Fruit fly (Drosophila melanogaster): ENCODE results near the gene CG42780.

The CG42780 gene

DNA sequence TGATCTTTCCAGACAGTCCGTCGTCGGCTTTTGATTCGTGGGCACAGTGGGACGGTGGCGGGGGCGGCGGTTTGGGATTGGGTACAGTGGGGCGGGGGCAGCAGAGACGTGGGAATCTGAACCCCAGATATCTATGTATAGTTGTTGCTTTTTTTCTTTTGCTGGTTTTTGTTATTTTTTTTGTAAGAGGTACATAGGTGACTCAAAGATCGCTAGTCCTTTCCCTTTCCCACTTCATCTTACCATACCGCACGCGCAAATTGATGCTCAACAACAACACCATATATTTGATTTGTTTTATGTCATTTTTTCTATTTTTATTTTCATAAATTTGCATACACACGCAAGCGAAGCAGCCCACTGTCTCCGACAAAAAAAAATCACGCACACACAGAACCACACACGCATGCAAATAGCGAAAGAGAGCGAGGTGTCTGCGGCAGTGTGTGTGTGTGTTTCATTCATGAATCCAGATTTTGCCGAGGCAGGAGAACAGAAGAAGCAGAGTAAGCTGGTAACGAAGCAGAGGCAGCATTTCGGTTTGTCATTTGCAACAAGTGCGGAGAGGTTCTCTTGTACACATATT lies 26.1 kb downstream of the CG42780 start (continued):
- TF ChIP-seq CG12391 (tag; optimal IDR thresholded peaks at IDR 0.05) (peak; percentile 33), CG2120 (GFP tag; optimal IDR thresholded peaks at IDR 0.05) (peak; percentile 37), CG15479 (GFP tag; optimal IDR thresholded peaks at IDR 0.05) (peak; percentile 56), vnd (GFP tag; IDR thresholded peaks at IDR 0.05; ENCODE audit: partially characterized antibody) (no peak), CG6765 (GFP tag; optimal IDR thresholded peaks at IDR 0.05) (no peak), Sry-β (GFP tag; optimal IDR thresholded peaks at IDR 0.05) (no peak), caup (GFP tag; optimal IDR thresholded peaks at IDR 0.05; ENCODE audit: severe bottlenecking) (no peak), TFAM (GFP tag; optimal IDR thresholded peaks at IDR 0.05) (no peak), H2.0 (GFP tag; IDR thresholded peaks at IDR 0.05) (peak; percentile 9; the same call in 1 of the 2 replicates), CG11696 (GFP tag; IDR thresholded peaks at IDR 0.05) (no peak), peb (GFP tag; IDR thresholded peaks at IDR 0.05) (no peak; the same call in 1 of the 2 replicates), zen (tag; optimal IDR thresholded peaks at IDR 0.05) (peak; percentile 13), cwo (GFP tag; optimal IDR thresholded peaks at IDR 0.05) (peak; percentile 36), gcm2 (GFP tag; optimal IDR thresholded peaks at IDR 0.05) (no peak), luna (GFP tag; optimal IDR thresholded peaks at IDR 0.05) (no peak), CG31388 (GFP tag; optimal IDR thresholded peaks at IDR 0.05) (no peak), pan (optimal IDR thresholded peaks at IDR 0.05) (no peak), pan (GFP tag; optimal IDR thresholded peaks at IDR 0.05 in 1 of 2, IDR thresholded peaks at IDR 0.05 in 1 of 2) (no peak), CG17612 (GFP tag; IDR thresholded peaks at IDR 0.05) (no peak), CG4854 (GFP tag; optimal IDR thresholded peaks at IDR 0.05) (no peak), knrl (GFP tag; IDR thresholded peaks at IDR 0.05; ENCODE audit: partially characterized antibody) (no peak), E2f2 (GFP tag; IDR thresholded peaks at IDR 0.05) (0 out of 2 replicates have a peak, but pooled peaks have one; percentile 24), tup (GFP tag; optimal IDR thresholded peaks at IDR 0.05) (no peak), CG10565 (GFP tag; optimal IDR thresholded peaks at IDR 0.05) (no peak), CG31441 (GFP tag; IDR thresholded peaks at IDR 0.05) (peak; percentile 62), wor (GFP tag; IDR thresholded peaks at IDR 0.05) (peak; percentile 23), CG14710 (tag; optimal IDR thresholded peaks at IDR 0.05) (peak; percentile 29), CG3995 (GFP tag; optimal IDR thresholded peaks at IDR 0.05) (no peak), CG15073 (GFP tag; optimal IDR thresholded peaks at IDR 0.05) (peak; percentile 10), sens (GFP tag) (peak; percentile 86), CG16779 (GFP tag; IDR thresholded peaks at IDR 0.05) (no peak), CG5180 (GFP tag; optimal IDR thresholded peaks at IDR 0.05) (no peak), CG6689 (GFP tag; IDR thresholded peaks at IDR 0.05) (peak; percentile 63; the same call in 1 of the 2 replicates), Dp (GFP tag; optimal IDR thresholded peaks at IDR 0.05) (no peak), ro (GFP tag; IDR thresholded peaks at IDR 0.05) (no peak), Med (GFP tag) (peak; percentile 91), CG15011 (GFP tag; optimal IDR thresholded peaks at IDR 0.05) (peak; percentile 11), Ssrp (tag; optimal IDR thresholded peaks at IDR 0.05) (peak; percentile 73), sim (GFP tag; IDR thresholded peaks at IDR 0.05) (no peak), CrebB (tag; optimal IDR thresholded peaks at IDR 0.05) (no peak), NC2α (GFP tag; optimal IDR thresholded peaks at IDR 0.05) (no peak), Gsc (GFP tag; IDR thresholded peaks at IDR 0.05) (0 out of 2 replicates have a peak, but pooled peaks have one; percentile 16), Elba2 (GFP tag; optimal IDR thresholded peaks at IDR 0.05) (no peak), gro (GFP tag; optimal IDR thresholded peaks at IDR 0.05) (no peak), Eip74EF (GFP tag; optimal IDR thresholded peaks at IDR 0.05) (peak in 1 of 2 experiments; percentile 20), CG2202 (tag; optimal IDR thresholded peaks at IDR 0.05) (peak; percentile 44), CG10462 (GFP tag; optimal IDR thresholded peaks at IDR 0.05) (no peak), CG7963 (GFP tag; IDR thresholded peaks at IDR 0.05; ENCODE audit: partially characterized antibody) (no peak), CG4617 (GFP tag; optimal IDR thresholded peaks at IDR 0.05; ENCODE audit: borderline replicate concordance) (no peak), jing (GFP tag; optimal IDR thresholded peaks at IDR 0.05) (no peak)
